Fruit fly (Drosophila melanogaster): ENCODE measurements around the gene CG33777.

The CG33777 gene

DNA sequence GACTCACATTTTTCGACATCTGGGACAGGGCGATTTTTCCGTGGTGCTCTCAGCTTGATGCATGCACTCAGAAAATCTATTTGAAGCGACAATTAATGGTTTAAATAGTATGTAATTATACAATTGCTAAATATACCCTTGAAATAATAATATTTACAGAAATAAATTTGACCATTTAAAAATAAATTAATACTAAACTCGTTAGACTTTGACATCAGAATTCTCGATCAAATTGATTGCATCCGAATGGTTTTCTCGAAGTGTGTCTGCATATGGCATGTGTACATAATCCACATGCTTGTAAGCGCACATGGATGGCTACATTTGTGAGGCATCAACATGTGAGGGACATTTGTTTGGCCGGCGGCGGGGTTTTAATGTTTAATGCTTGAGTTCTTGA, 8.4 kb downstream of the CG33777 start (continued):
- TF ChIP-seq stwl (tag; optimal IDR thresholded peaks at IDR 0.05) (peak; percentile 42), CG8924 (tag; optimal IDR thresholded peaks at IDR 0.05) (peak; percentile 77), lmd (GFP tag; IDR thresholded peaks at IDR 0.05) (peak; percentile 66), Kr (GFP tag; optimal IDR thresholded peaks at IDR 0.05) (peak; percentile 30), knrl (GFP tag; IDR thresholded peaks at IDR 0.05; ENCODE audit: partially characterized antibody) (no peak), CG17912 (GFP tag; optimal IDR thresholded peaks at IDR 0.05) (no peak), gem (tag; optimal IDR thresholded peaks at IDR 0.05) (peak; percentile 85), CG12236 (GFP tag; optimal IDR thresholded peaks at IDR 0.05) (no peak), ATbp (GFP tag; optimal IDR thresholded peaks at IDR 0.05) (peak; percentile 33), mld (GFP tag; IDR thresholded peaks at IDR 0.05; ENCODE audit: partially characterized antibody) (no peak), CG30431 (GFP tag; optimal IDR thresholded peaks at IDR 0.05) (peak; percentile 47), CG18619 (GFP tag; optimal IDR thresholded peaks at IDR 0.05) (peak; percentile 33), vfl (GFP tag; optimal IDR thresholded peaks at IDR 0.05) (no peak), NC2β (GFP tag; optimal IDR thresholded peaks at IDR 0.05) (peak; percentile 17), bowl (GFP tag; IDR thresholded peaks at IDR 0.05) (no peak), CG17802 (tag; optimal IDR thresholded peaks at IDR 0.05) (peak; percentile 19), dimm (GFP tag; IDR thresholded peaks at IDR 0.05) (0 out of 2 replicates have a peak, but pooled peaks have one; percentile 35), eve (GFP tag; optimal IDR thresholded peaks at IDR 0.05) (peak in 1 of 2 experiments; percentile 70), unpg (GFP tag; optimal IDR thresholded peaks at IDR 0.05) (peak; percentile 74), Blimp-1 (GFP tag; optimal IDR thresholded peaks at IDR 0.05) (peak; percentile 80), CG33557 (GFP tag; optimal IDR thresholded peaks at IDR 0.05) (peak; percentile 81), phol (tag; optimal IDR thresholded peaks at IDR 0.05) (peak; percentile 81), lola (GFP tag; optimal IDR thresholded peaks at IDR 0.05) (peak in 1 of 3 experiments; percentile 86), klu (GFP tag; IDR thresholded peaks at IDR 0.05) (no peak), CG6654 (GFP tag; optimal IDR thresholded peaks at IDR 0.05) (no peak), Asciz (GFP tag; optimal IDR thresholded peaks at IDR 0.05) (peak; percentile 56), kah (GFP tag; optimal IDR thresholded peaks at IDR 0.05) (peak; percentile 15), CG2120 (GFP tag; optimal IDR thresholded peaks at IDR 0.05) (no peak), fd96Cb (tag; optimal IDR thresholded peaks at IDR 0.05) (peak; percentile 77), ewg (GFP tag; optimal IDR thresholded peaks at IDR 0.05) (peak; percentile 39), CG4707 (GFP tag; optimal IDR thresholded peaks at IDR 0.05) (peak; percentile 53), CG9215 (GFP tag; IDR thresholded peaks at IDR 0.05) (no peak), CG15696 (tag; optimal IDR thresholded peaks at IDR 0.05) (peak; percentile 90), maf-S (GFP tag; optimal IDR thresholded peaks at IDR 0.05) (no peak), MBD-R2 (GFP tag; IDR thresholded peaks at IDR 0.05) (0 out of 2 replicates have a peak, but pooled peaks have one; percentile 17), chif (GFP tag; optimal IDR thresholded peaks at IDR 0.05) (peak; percentile 20 to 31), usp (GFP tag; optimal IDR thresholded peaks at IDR 0.05) (no peak), croc (GFP tag; conservative IDR thresholded peaks at IDR 0.05) (peak; percentile 77), Hr51 (GFP tag; optimal IDR thresholded peaks at IDR 0.05) (peak in 1 of 2 experiments; percentile 49), CG15269 (tag; optimal IDR thresholded peaks at IDR 0.05) (peak; percentile 42), oc (tag; optimal IDR thresholded peaks at IDR 0.05) (peak; percentile 41), pb (GFP tag; optimal IDR thresholded peaks at IDR 0.05) (no peak), CG15011 (GFP tag; optimal IDR thresholded peaks at IDR 0.05) (peak; percentile 26), Deaf1 (tag; optimal IDR thresholded peaks at IDR 0.05) (peak; percentile 19), CG8359 (GFP tag; optimal IDR thresholded peaks at IDR 0.05; ENCODE audit: borderline replicate concordance) (peak; percentile 5), CG11504 (tag; optimal IDR thresholded peaks at IDR 0.05) (peak; percentile 77), zfh1 (GFP tag; IDR thresholded peaks at IDR 0.05) (peak; percentile 84), Med (GFP tag) (peak; percentile 74), fu2 (GFP tag; optimal IDR thresholded peaks at IDR 0.05) (no peak)

Data from whole organism, embryonic.